Fruit fly (Drosophila melanogaster) whole organism, prepupa: Measurements from ENCODE around the gene CG14374.

Experiments
- CG10631 ChIP-seq: fragments of 200-800 bp; sonication (Bioruptor generic); optimal IDR thresholded peaks from 2 replicates; lab custom pipeline; 2016; ENCODE audit warnings: missing biosample characterization, missing genetic modification characterization
- CG10669 ChIP-seq: fragments of 200-800 bp; sonication (Bioruptor generic); optimal IDR thresholded peaks from 3 replicates; lab custom pipeline; 2018; ENCODE audit warnings: missing biosample characterization, mild to moderate bottlenecking, missing genetic modification characterization, moderate library complexity
- CG11294 ChIP-seq: fragments of 200-800 bp; sonication (Bioruptor generic); IDR thresholded peaks from 2 replicates; pipeline ENCODE4 v1.3.6; 2022; ENCODE audit warnings: missing biosample characterization, missing genetic modification characterization
- CG11762 ChIP-seq: fragments of 200-800 bp; sonication (Bioruptor generic); optimal IDR thresholded peaks from 3 replicates; lab custom pipeline; 2016; ENCODE audit warnings: missing biosample characterization, missing genetic modification characterization; ENCODE audit not compliant: insufficient read depth
- CG11902 ChIP-seq: fragments of 200-800 bp; sonication (Bioruptor generic); optimal IDR thresholded peaks from 3 replicates; lab custom pipeline; 2016; ENCODE audit warnings: missing biosample characterization, missing genetic modification characterization
- CG15336 ChIP-seq: fragments of 200-800 bp; sonication (Bioruptor generic); IDR thresholded peaks from 2 replicates; pipeline ENCODE4 v1.3.6; 2022; ENCODE audit warnings: missing biosample characterization, missing genetic modification characterization
- CG3032 ChIP-seq: fragments of 200-800 bp; optimal IDR thresholded peaks from 2 replicates; lab custom pipeline; 2019; ENCODE audit warnings: missing biosample characterization, mild to moderate bottlenecking, missing genetic modification characterization, moderate library complexity
- CG31627 ChIP-seq: fragments of 200-800 bp; sonication (Bioruptor generic); optimal IDR thresholded peaks from 3 replicates; lab custom pipeline; 2016; ENCODE audit warnings: missing biosample characterization, missing genetic modification characterization
- CG32006 ChIP-seq: fragments of 200-800 bp; sonication (Bioruptor generic); optimal IDR thresholded peaks from 3 replicates; lab custom pipeline; 2017; ENCODE audit warnings: missing biosample characterization, mild to moderate bottlenecking, missing genetic modification characterization
- CG3919 ChIP-seq: fragments of 200-800 bp; sonication (Bioruptor generic); optimal IDR thresholded peaks from 3 replicates; lab custom pipeline; 2016; ENCODE audit warnings: missing biosample characterization, missing genetic modification characterization
- CG4318 ChIP-seq: fragments of 200-800 bp; sonication (Bioruptor generic); optimal IDR thresholded peaks from 3 replicates; lab custom pipeline; 2017; ENCODE audit warnings: missing biosample characterization, mild to moderate bottlenecking, missing genetic modification characterization
- CG6163 ChIP-seq: fragments of 200-800 bp; sonication (Bioruptor generic); IDR thresholded peaks from 3 replicates; pipeline ENCODE4 v1.3.6; 2022; ENCODE audit warnings: missing biosample characterization, missing genetic modification characterization
- CG6276 ChIP-seq: fragments of 200-800 bp; sonication (Bioruptor generic); optimal IDR thresholded peaks from 2 replicates; lab custom pipeline; 2017; ENCODE audit warnings: missing biosample characterization, mild to moderate bottlenecking, missing genetic modification characterization
- CG6792 ChIP-seq: fragments of 200-800 bp; sonication (Bioruptor generic); optimal IDR thresholded peaks from 3 replicates; lab custom pipeline; 2016; ENCODE audit warnings: missing biosample characterization, missing genetic modification characterization
- CG6808 ChIP-seq: fragments of 200-800 bp; sonication (Bioruptor generic); optimal IDR thresholded peaks from 3 replicates; lab custom pipeline; 2017; ENCODE audit warnings: missing biosample characterization, missing genetic modification characterization, mild to moderate bottlenecking, moderate library complexity, missing genetic modification reagents
- CG6854 ChIP-seq: fragments of 200-800 bp; sonication (Bioruptor generic); optimal IDR thresholded peaks from 2 replicates; lab custom pipeline; 2017; ENCODE audit warnings: missing biosample characterization, mild to moderate bottlenecking, missing genetic modification characterization
- CG7368 ChIP-seq: fragments of 200-800 bp; sonication (Bioruptor generic); optimal IDR thresholded peaks from 3 replicates; lab custom pipeline; 2016; ENCODE audit warnings: missing biosample characterization, missing genetic modification characterization
- CG8119 ChIP-seq: fragments of 200-800 bp; sonication (Bioruptor generic); IDR thresholded peaks from 3 replicates; pipeline ENCODE4 v1.3.6; 2022; ENCODE audit warnings: missing biosample characterization, missing genetic modification characterization
- CG8632 ChIP-seq: fragments of 200-800 bp; sonication (Bioruptor generic); optimal IDR thresholded peaks from 3 replicates; lab custom pipeline; 2016; ENCODE audit warnings: missing biosample characterization, missing genetic modification characterization
- CG9139 ChIP-seq: fragments of 200-800 bp; sonication (Bioruptor generic); optimal IDR thresholded peaks from 3 replicates; lab custom pipeline; 2017; ENCODE audit warnings: missing biosample characterization, mild to moderate bottlenecking, missing genetic modification characterization
- Eip75B ChIP-seq: fragments of 200-800 bp; sonication (Bioruptor generic); optimal IDR thresholded peaks from 3 replicates; lab custom pipeline; 2016; ENCODE audit warnings: missing biosample characterization, missing genetic modification characterization
- Eip78C ChIP-seq: fragments of 200-800 bp; sonication (Bioruptor generic); peaks from one replicate; lab custom pipeline; 2016; ENCODE audit warnings: missing biosample characterization, missing genetic modification characterization
- Eip93F ChIP-seq: fragments of 200-800 bp; sonication (Bioruptor generic); optimal IDR thresholded peaks from 2 replicates; lab custom pipeline; 2016; ENCODE audit warnings: missing biosample characterization, mild to moderate bottlenecking, missing genetic modification characterization
- Ets96B ChIP-seq: fragments of 200-800 bp; optimal IDR thresholded peaks from 2 replicates; lab custom pipeline; 2019; ENCODE audit warnings: missing biosample characterization, mild to moderate bottlenecking, missing genetic modification characterization, moderate library complexity
- Gug ChIP-seq: fragments of 200-800 bp; sonication (Bioruptor generic); IDR thresholded peaks from 2 replicates; pipeline ENCODE4 v1.3.6; 2022; ENCODE audit warnings: missing biosample characterization, missing genetic modification characterization
- Hr38 ChIP-seq: sonication (Bioruptor generic); optimal IDR thresholded peaks from 2 replicates; lab custom pipeline; 2016; ENCODE audit warnings: missing biosample characterization, missing genetic modification characterization
- Hr39 ChIP-seq: fragments of 200-800 bp; sonication (Bioruptor generic); optimal IDR thresholded peaks from 2 replicates; lab custom pipeline; 2016; ENCODE audit warnings: missing biosample characterization, missing genetic modification characterization
- Hr4 ChIP-seq: fragments of 200-800 bp; sonication (Bioruptor generic); optimal IDR thresholded peaks from 3 replicates; lab custom pipeline; 2016; ENCODE audit warnings: missing biosample characterization, missing genetic modification characterization
- Lpt ChIP-seq: fragments of 200-800 bp; sonication (Bioruptor generic); optimal IDR thresholded peaks from 3 replicates; lab custom pipeline; 2016; ENCODE audit warnings: missing biosample characterization, missing genetic modification characterization
- Met ChIP-seq: fragments of 200-800 bp; sonication (Bioruptor generic); optimal IDR thresholded peaks from 3 replicates; lab custom pipeline; 2016; ENCODE audit warnings: missing biosample characterization, missing genetic modification characterization
- OdsH ChIP-seq: fragments of 200-800 bp; sonication (Bioruptor generic); optimal IDR thresholded peaks from 3 replicates; lab custom pipeline; 2016; ENCODE audit warnings: missing biosample characterization, missing genetic modification characterization
- Smox ChIP-seq: fragments of 200-800 bp; sonication (Bioruptor generic); optimal IDR thresholded peaks from 3 replicates; lab custom pipeline; 2016; ENCODE audit warnings: missing biosample characterization, missing genetic modification characterization
- Sox102F ChIP-seq: fragments of 200-800 bp; sonication (Bioruptor generic); optimal IDR thresholded peaks from 2 replicates; lab custom pipeline; 2016; ENCODE audit warnings: missing biosample characterization, mild to moderate bottlenecking, missing genetic modification characterization
- Sox14 ChIP-seq: fragments of 200-800 bp; sonication (Bioruptor generic); optimal IDR thresholded peaks from 3 replicates; lab custom pipeline; 2016; ENCODE audit warnings: missing biosample characterization, missing genetic modification characterization
- achi ChIP-seq: fragments of 200-800 bp; sonication (Bioruptor generic); optimal IDR thresholded peaks from 3 replicates; lab custom pipeline; 2016; ENCODE audit warnings: missing biosample characterization, missing genetic modification characterization
- acj6 ChIP-seq: fragments of 200-800 bp; sonication (Bioruptor generic); optimal IDR thresholded peaks from 3 replicates; lab custom pipeline; 2016; ENCODE audit warnings: missing biosample characterization, missing genetic modification characterization
- cyc ChIP-seq: fragments of 200-800 bp; sonication (Bioruptor generic); optimal IDR thresholded peaks from 3 replicates; lab custom pipeline; 2016; ENCODE audit warnings: missing biosample characterization, missing genetic modification characterization
- dac ChIP-seq: fragments of 200-800 bp; sonication (Bioruptor generic); optimal IDR thresholded peaks from 2 replicates; lab custom pipeline; 2017; ENCODE audit warnings: missing biosample characterization, mild to moderate bottlenecking, missing genetic modification characterization
- dsx ChIP-seq: fragments of 200-800 bp; optimal IDR thresholded peaks from 3 replicates; lab custom pipeline; 2019; ENCODE audit warnings: missing biosample characterization, mild to moderate bottlenecking, missing genetic modification characterization, moderate library complexity; ENCODE audit not compliant: poor library complexity, severe bottlenecking
- eg ChIP-seq: fragments of 200-800 bp; sonication (Bioruptor generic); IDR thresholded peaks from 3 replicates; pipeline ENCODE4 v1.3.6; 2022; ENCODE audit warnings: missing biosample characterization, missing genetic modification characterization
- fd59A ChIP-seq: fragments of 200-800 bp; sonication (Bioruptor generic); optimal IDR thresholded peaks from 2 replicates; lab custom pipeline; 2017; ENCODE audit warnings: missing biosample characterization, mild to moderate bottlenecking, missing genetic modification characterization, missing genetic modification reagents
- fd85E ChIP-seq: fragments of 200-800 bp; sonication (Bioruptor generic); optimal IDR thresholded peaks from 3 replicates; lab custom pipeline; 2016; ENCODE audit warnings: missing biosample characterization, missing genetic modification characterization
- fkh ChIP-seq: fragments of 200-800 bp; sonication (Bioruptor generic); optimal IDR thresholded peaks from 3 replicates; lab custom pipeline; 2017; ENCODE audit warnings: missing biosample characterization, mild to moderate bottlenecking, missing genetic modification characterization, moderate library complexity
- lz ChIP-seq: fragments of 200-800 bp; sonication (Bioruptor generic); optimal IDR thresholded peaks from 3 replicates; lab custom pipeline; 2016; ENCODE audit warnings: missing biosample characterization, missing genetic modification characterization
- net ChIP-seq: fragments of 200-800 bp; sonication (Bioruptor generic); optimal IDR thresholded peaks from 3 replicates; lab custom pipeline; 2016; ENCODE audit warnings: missing biosample characterization, missing genetic modification characterization
- pdm3 ChIP-seq: fragments of 200-800 bp; sonication (Bioruptor generic); optimal IDR thresholded peaks from 3 replicates; lab custom pipeline; 2016; ENCODE audit warnings: missing biosample characterization, missing genetic modification characterization
- salr ChIP-seq, 2 experiments: fragments of 200-800 bp; sonication (Bioruptor generic); optimal IDR thresholded peaks; 3 replicates each; lab custom pipeline; 2016 to 2018; ENCODE audit warnings: missing biosample characterization in 2 of 2, missing genetic modification characterization in 2 of 2, mild to moderate bottlenecking in 1 of 2
- svp ChIP-seq: fragments of 200-800 bp; sonication (Bioruptor generic); peaks from one replicate; lab custom pipeline; 2016; ENCODE audit warnings: missing biosample characterization, missing genetic modification characterization
- topi ChIP-seq: fragments of 200-800 bp; sonication (Bioruptor generic); optimal IDR thresholded peaks from 3 replicates; lab custom pipeline; 2016; ENCODE audit warnings: missing biosample characterization, missing genetic modification characterization
- vri ChIP-seq: fragments of 200-800 bp; sonication (Bioruptor generic); optimal IDR thresholded peaks from 3 replicates; lab custom pipeline; 2016; ENCODE audit warnings: missing biosample characterization, mild to moderate bottlenecking, missing genetic modification characterization

CG14374 gene

DNA sequence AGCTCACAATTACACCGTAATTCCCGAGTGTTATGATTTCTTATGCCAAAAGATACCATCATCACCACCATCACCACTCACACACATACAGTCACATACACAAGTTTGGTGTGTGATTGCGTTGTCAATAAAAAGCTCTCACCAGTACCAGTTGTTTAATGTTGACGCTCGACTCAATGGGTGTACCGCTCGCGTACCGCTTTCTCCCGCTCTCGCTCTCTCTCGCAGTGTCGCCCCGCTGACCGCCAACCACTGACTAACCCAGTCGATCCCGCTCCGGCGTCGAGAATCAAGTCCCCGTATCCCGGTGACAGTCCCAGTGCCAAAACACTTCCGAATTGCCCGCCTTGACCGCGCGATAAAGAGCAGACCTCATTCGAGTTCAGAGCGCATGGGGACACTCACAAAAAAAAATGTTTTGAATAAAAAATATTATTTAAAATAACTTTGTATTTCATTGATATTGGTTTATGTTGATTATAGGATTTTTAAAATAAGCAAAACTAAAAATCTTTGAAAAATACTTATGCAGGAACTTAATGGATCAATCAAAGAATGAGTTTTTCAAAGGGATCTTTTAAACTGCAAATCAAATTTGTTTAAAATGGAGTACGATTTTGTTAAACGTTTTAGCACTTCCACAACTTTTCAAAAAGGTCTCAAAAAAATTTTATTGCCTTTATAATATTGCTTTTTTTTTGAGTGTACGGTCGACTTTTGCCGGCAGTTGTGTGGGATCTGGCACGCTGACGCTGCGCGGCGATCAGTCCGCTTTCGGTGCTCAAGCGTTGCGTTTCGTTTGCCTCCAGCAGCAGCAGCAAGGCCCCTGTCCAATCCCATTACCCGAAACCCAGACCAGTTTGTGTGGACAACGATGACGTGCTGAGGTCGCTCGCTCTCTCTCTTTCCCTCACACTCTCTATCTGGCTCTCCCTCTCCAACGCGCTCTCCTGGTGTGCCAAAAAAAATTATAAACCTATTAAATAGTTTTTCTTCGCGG is 32.5 kb downstream of the CG14374 start, which contains the start of gene Dic1:
Gene Dic1, plus strand, starts transcription at position 764 of the 1,000 bp plus-strand sequence.
- TF ChIP-seq Gug (GFP tag; lab: Robert Waterston, UW) (peak; percentile 87), vri (GFP tag; lab: Kevin White, UChicago) (peak; percentile 87), fkh (GFP tag; lab: Kevin White, UChicago) (peak; percentile 66), Smox (GFP tag; lab: Kevin White, UChicago) (peak; percentile 97), svp (GFP tag; lab: Kevin White, UChicago) (peak; percentile 100), CG3032 (tag; lab: Kevin White, UChicago) (peak; percentile 94), CG8119 (GFP tag; lab: Robert Waterston, UW) (peak; percentile 96), dac (peak; percentile 95), salr (GFP tag; optimal IDR thresholded peaks at IDR 0.05; lab: Kevin White, UChicago) (peak; percentile 78 to 98), Eip78C (GFP tag; lab: Kevin White, UChicago) (peak; percentile 100), CG11294 (peak; percentile 85; the same call in 1 of the 2 replicates), CG32006 (GFP tag; lab: Kevin White, UChicago) (peak; percentile 99), CG6854 (GFP tag; lab: Kevin White, UChicago) (peak; percentile 96), CG4318 (peak; percentile 98), CG6808 (GFP tag; lab: Kevin White, UChicago) (peak; percentile 95), CG7368 (peak; percentile 92), net (GFP tag; lab: Kevin White, UChicago) (peak; percentile 97), Met (GFP tag; lab: Kevin White, UChicago) (peak; percentile 97), cyc (peak; percentile 96), CG15336 (GFP tag; lab: Robert Waterston, UW) (peak; percentile 96), CG10631 (peak; percentile 96), Ets96B (tag; lab: Kevin White, UChicago) (peak; percentile 95), lz (GFP tag; lab: Kevin White, UChicago) (peak; percentile 97), Hr39 (GFP tag; lab: Kevin White, UChicago) (peak; percentile 96), acj6 (peak; percentile 98), eg (GFP tag; lab: Robert Waterston, UW) (peak; percentile 93), Sox14 (GFP tag; lab: Kevin White, UChicago) (peak; percentile 96), dsx (peak; percentile 85), achi (GFP tag; lab: Kevin White, UChicago) (peak; percentile 97), CG6276 (GFP tag; lab: Kevin White, UChicago) (peak; percentile 98), CG11902 (GFP tag; lab: Kevin White, UChicago) (peak; percentile 95), fd85E (GFP tag; lab: Kevin White, UChicago) (peak; percentile 85), fd59A (peak; percentile 92), CG3919 (GFP tag; lab: Kevin White, UChicago) (peak; percentile 98), CG6163 (GFP tag; lab: Robert Waterston, UW) (peak; percentile 92), CG11762 (GFP tag; lab: Kevin White, UChicago) (peak; percentile 98), CG6792 (peak; percentile 96), CG9139 (GFP tag; lab: Kevin White, UChicago) (peak; percentile 90), pdm3 (peak; percentile 97), OdsH (peak; percentile 98), CG8632 (peak; percentile 98), Eip93F (GFP tag; lab: Kevin White, UChicago) (peak; percentile 89), Eip75B (GFP tag; lab: Kevin White, UChicago) (peak; percentile 97), CG10669 (GFP tag; lab: Kevin White, UChicago) (peak; percentile 96), Lpt (GFP tag; lab: Kevin White, UChicago) (peak; percentile 98), Sox102F (GFP tag; lab: Kevin White, UChicago) (peak; percentile 97), Hr4 (GFP tag; lab: Kevin White, UChicago) (peak; percentile 98), CG31627 (peak; percentile 96), topi (GFP tag; lab: Kevin White, UChicago) (peak; percentile 98), Hr38 (GFP tag; lab: Kevin White, UChicago) (peak; percentile 26)
